Fruit fly (Drosophila melanogaster) whole organism, embryonic: ENCODE data around the gene Scgbeta.
A peak's percentile ranks its signal among the peaks of the same experiment; 100 is the strongest.

Source experiments
- Atf-2 ChIP-seq: fragments of 200-800 bp; sonication (Bioruptor generic); optimal IDR thresholded peaks from 2 replicates; lab custom pipeline; 2016; ENCODE audit warnings: missing biosample characterization, missing genetic modification characterization
- BEAF-32 ChIP-seq: fragments of 200-800 bp; sonication (Bioruptor generic); optimal IDR thresholded peaks from 3 replicates; lab custom pipeline; 2017; ENCODE audit warnings: missing biosample characterization, missing genetic modification characterization, mild to moderate bottlenecking, moderate library complexity, missing genetic modification reagents
- Bdp1 ChIP-seq: fragments of 200-800 bp; sonication (Bioruptor generic); optimal IDR thresholded peaks from 3 replicates; lab custom pipeline; 2016; ENCODE audit warnings: missing biosample characterization, missing genetic modification characterization
- CG10274 ChIP-seq: fragments of 200-800 bp; sonication (Bioruptor generic); optimal IDR thresholded peaks from 3 replicates; lab custom pipeline; 2017; ENCODE audit warnings: missing biosample characterization, mild to moderate bottlenecking, missing genetic modification characterization
- CG10366 ChIP-seq: fragments of 200-800 bp; sonication (Bioruptor generic); IDR thresholded peaks from 2 replicates; pipeline ENCODE4 v1.3.6; 2022; ENCODE audit warnings: missing biosample characterization, missing genetic modification characterization
- CG11398 ChIP-seq: fragments of 200-800 bp; sonication (Bioruptor generic); optimal IDR thresholded peaks from 2 replicates; lab custom pipeline; 2016; ENCODE audit warnings: missing biosample characterization, missing genetic modification characterization
- CG12659 ChIP-seq: fragments of 200-800 bp; sonication (Bioruptor generic); optimal IDR thresholded peaks from 3 replicates; lab custom pipeline; 2017; ENCODE audit warnings: mild to moderate bottlenecking, missing biosample characterization, missing genetic modification reagents, missing genetic modification characterization
- CG14710 ChIP-seq: fragments of 200-800 bp; sonication (Bioruptor generic); optimal IDR thresholded peaks from 3 replicates; lab custom pipeline; 2019; ENCODE audit warnings: missing biosample characterization, mild to moderate bottlenecking, missing genetic modification characterization, moderate library complexity
- CG1529 ChIP-seq: fragments of 200-800 bp; sonication (Bioruptor generic); optimal IDR thresholded peaks from 3 replicates; lab custom pipeline; 2018; ENCODE audit warnings: missing biosample characterization, missing genetic modification characterization
- CG15479 ChIP-seq: fragments of 200-800 bp; sonication (Bioruptor generic); optimal IDR thresholded peaks from 3 replicates; lab custom pipeline; 2019; ENCODE audit warnings: missing biosample characterization, mild to moderate bottlenecking, missing genetic modification characterization, moderate library complexity
- CG17186 ChIP-seq: fragments of 200-800 bp; sonication (Bioruptor generic); optimal IDR thresholded peaks from 3 replicates; lab custom pipeline; 2017; ENCODE audit warnings: missing biosample characterization, missing genetic modification reagents, missing genetic modification characterization
- CG17568 ChIP-seq: fragments of 200-800 bp; sonication (Bioruptor generic); optimal IDR thresholded peaks from 2 replicates; lab custom pipeline; 2018; ENCODE audit warnings: missing biosample characterization, mild to moderate bottlenecking, missing genetic modification characterization, moderate library complexity
- CG17829 ChIP-seq: fragments of 200-800 bp; optimal IDR thresholded peaks from 2 replicates; lab custom pipeline; 2019; ENCODE audit warnings: missing biosample characterization, mild to moderate bottlenecking, missing genetic modification characterization, moderate library complexity
- CG2199 ChIP-seq: fragments of 200-800 bp; sonication (Bioruptor generic); IDR thresholded peaks from 3 replicates; pipeline ENCODE4 v1.3.6; 2022; ENCODE audit warnings: missing biosample characterization, missing genetic modification characterization
- CG2678 ChIP-seq: fragments of 200-800 bp; sonication (Bioruptor generic); optimal IDR thresholded peaks from 3 replicates; lab custom pipeline; 2019; ENCODE audit warnings: missing biosample characterization, mild to moderate bottlenecking, missing genetic modification characterization, moderate library complexity
- CG31388 ChIP-seq: fragments of 200-800 bp; sonication (Bioruptor generic); optimal IDR thresholded peaks from 2 replicates; lab custom pipeline; 2016; ENCODE audit warnings: missing biosample characterization, missing genetic modification characterization
- CG3281 ChIP-seq: fragments of 200-800 bp; sonication (Bioruptor generic); optimal IDR thresholded peaks from 3 replicates; lab custom pipeline; 2017; ENCODE audit warnings: missing biosample characterization, mild to moderate bottlenecking, missing genetic modification characterization
- CG42726 ChIP-seq: fragments of 200-800 bp; sonication (Bioruptor generic); IDR thresholded peaks from 2 replicates; pipeline ENCODE4 v1.3.6; 2022; ENCODE audit warnings: missing biosample characterization, missing genetic modification characterization; ENCODE audit not compliant: partially characterized antibody
- CG4424 ChIP-seq: fragments of 200-800 bp; sonication (Bioruptor generic); optimal IDR thresholded peaks from 3 replicates; lab custom pipeline; 2016; ENCODE audit warnings: missing biosample characterization, missing genetic modification characterization
- CG6175 ChIP-seq: fragments of 200-800 bp; sonication (Bioruptor generic); IDR thresholded peaks from 3 replicates; pipeline ENCODE4 v1.3.6; 2022; ENCODE audit warnings: missing biosample characterization, missing genetic modification characterization
- CG6791 ChIP-seq: fragments of 200-800 bp; sonication (Bioruptor generic); IDR thresholded peaks from 3 replicates; pipeline ENCODE4 v1.3.6; 2022; ENCODE audit warnings: missing biosample characterization, missing genetic modification characterization; ENCODE audit not compliant: partially characterized antibody
- CG6854 ChIP-seq: fragments of 200-800 bp; sonication (Bioruptor generic); optimal IDR thresholded peaks from 3 replicates; lab custom pipeline; 2017; ENCODE audit warnings: missing biosample characterization, mild to moderate bottlenecking, missing genetic modification characterization
- CG7271 ChIP-seq: fragments of 200-800 bp; sonication (Bioruptor generic); optimal IDR thresholded peaks from 2 replicates; lab custom pipeline; 2018; ENCODE audit warnings: missing biosample characterization, mild to moderate bottlenecking, missing genetic modification characterization, moderate library complexity
- CG7357 ChIP-seq: fragments of 200-800 bp; sonication (Bioruptor generic); IDR thresholded peaks from 3 replicates; pipeline ENCODE4 v1.3.6; 2022; ENCODE audit warnings: missing biosample characterization, missing genetic modification characterization
- CG7786 ChIP-seq: fragments of 200-800 bp; sonication (Bioruptor generic); optimal IDR thresholded peaks from 2 replicates; lab custom pipeline; 2016; ENCODE audit warnings: missing biosample characterization, missing genetic modification characterization
- CG7987 ChIP-seq: fragments of 200-800 bp; sonication (Bioruptor generic); optimal IDR thresholded peaks from 2 replicates; lab custom pipeline; 2018; ENCODE audit warnings: missing biosample characterization, mild to moderate bottlenecking, missing genetic modification characterization, moderate library complexity
- D ChIP-seq, 2 experiments: fragments of 200-800 bp in 1 of 2; fragments of >200 bp in 1 of 2; sonication (Bioruptor generic) in 1 of 2; optimal IDR thresholded peaks; 2 replicates in 1 of 2; 3 replicates in 1 of 2; lab custom pipeline; 2017; ENCODE audit warnings: mild to moderate bottlenecking in 1 of 2, missing biosample characterization in 1 of 2, missing genetic modification characterization in 1 of 2, missing genetic modification reagents in 1 of 2
- Elba2 ChIP-seq: fragments of 200-800 bp; sonication (Bioruptor generic); optimal IDR thresholded peaks from 3 replicates; lab custom pipeline; 2016; ENCODE audit warnings: missing biosample characterization, missing genetic modification characterization
- Hey ChIP-seq: fragments of 200-800 bp; sonication (Bioruptor generic); optimal IDR thresholded peaks from 3 replicates; lab custom pipeline; 2018; ENCODE audit warnings: missing biosample characterization, mild to moderate bottlenecking, missing genetic modification characterization
- HmgZ ChIP-seq: fragments of 200-800 bp; sonication (Bioruptor generic); optimal IDR thresholded peaks from 2 replicates; lab custom pipeline; 2018; ENCODE audit warnings: missing biosample characterization, mild to moderate bottlenecking, missing genetic modification characterization
- Lim3 ChIP-seq: fragments of 200-800 bp; sonication (Bioruptor generic); IDR thresholded peaks from 2 replicates; pipeline ENCODE4 v1.3.6; 2022; ENCODE audit warnings: missing biosample characterization, missing genetic modification characterization
- MESR4 ChIP-seq: fragments of 200-800 bp; sonication (Bioruptor generic); optimal IDR thresholded peaks from 2 replicates; lab custom pipeline; 2018; ENCODE audit warnings: missing biosample characterization, mild to moderate bottlenecking, missing genetic modification characterization, moderate library complexity
- NFAT ChIP-seq: fragments of 200-800 bp; sonication (Bioruptor generic); IDR thresholded peaks from 2 replicates; pipeline ENCODE4 v1.3.6; 2022; ENCODE audit warnings: missing biosample characterization, missing genetic modification characterization
- Nf-YB ChIP-seq: fragments of 200-800 bp; sonication (Bioruptor generic); optimal IDR thresholded peaks from 3 replicates; lab custom pipeline; 2019; ENCODE audit warnings: missing biosample characterization, mild to moderate bottlenecking, missing genetic modification characterization, moderate library complexity
- Spps ChIP-seq: fragments of 200-800 bp; sonication (Bioruptor generic); optimal IDR thresholded peaks from 2 replicates; lab custom pipeline; 2018; ENCODE audit warnings: missing biosample characterization, mild to moderate bottlenecking, missing genetic modification characterization
- Sry-δ ChIP-seq: fragments of 200-800 bp; sonication (Bioruptor generic); optimal IDR thresholded peaks from 2 replicates; lab custom pipeline; 2016; ENCODE audit warnings: missing biosample characterization, missing genetic modification characterization
- Taf1 ChIP-seq: fragments of 200-800 bp; sonication (Bioruptor generic); IDR thresholded peaks from 2 replicates; pipeline ENCODE4 v1.3.6; 2022; ENCODE audit warnings: missing biosample characterization, missing genetic modification characterization
- ac ChIP-seq: fragments of 200-800 bp; sonication (Bioruptor generic); optimal IDR thresholded peaks from 3 replicates; lab custom pipeline; 2017; ENCODE audit warnings: missing biosample characterization, mild to moderate bottlenecking, missing genetic modification characterization
- cg ChIP-seq: fragments of 200-800 bp; sonication (Bioruptor generic); optimal IDR thresholded peaks from 3 replicates; lab custom pipeline; 2019; ENCODE audit warnings: missing biosample characterization, mild to moderate bottlenecking, missing genetic modification characterization, moderate library complexity
- corto ChIP-seq: fragments of 200-800 bp; sonication (Bioruptor generic); optimal IDR thresholded peaks from 2 replicates; lab custom pipeline; 2016; ENCODE audit warnings: missing biosample characterization, mild to moderate bottlenecking, missing genetic modification characterization, moderate library complexity
- dpn ChIP-seq, 2 experiments: fragments of 200-800 bp; sonication (Bioruptor generic); optimal IDR thresholded peaks; 3 replicates each; lab custom pipeline; 2016; ENCODE audit warnings: missing biosample characterization in 2 of 2, missing genetic modification characterization in 2 of 2
- eve ChIP-seq, 2 experiments: fragments of >200 bp; optimal IDR thresholded peaks; 2 replicates each; lab custom pipeline; 2017; ENCODE audit warnings: missing biosample characterization in 2 of 2, missing genetic modification characterization in 2 of 2
- ftz-f1 ChIP-seq: fragments of 200-800 bp; sonication (Bioruptor generic); optimal IDR thresholded peaks from 2 replicates; lab custom pipeline; 2016; ENCODE audit warnings: missing biosample characterization, missing genetic modification characterization
- gsb-n ChIP-seq: fragments of 200-800 bp; sonication (Bioruptor generic); optimal IDR thresholded peaks from 3 replicates; lab custom pipeline; 2018; ENCODE audit warnings: missing biosample characterization, mild to moderate bottlenecking, missing genetic modification characterization
- klu ChIP-seq: fragments of 200-800 bp; sonication (Bioruptor generic); IDR thresholded peaks from 2 replicates; pipeline ENCODE4 v1.3.6; 2022; ENCODE audit warnings: missing biosample characterization, missing genetic modification characterization
- pb ChIP-seq: fragments of 200-800 bp; sonication (Bioruptor generic); optimal IDR thresholded peaks from 3 replicates; lab custom pipeline; 2016; ENCODE audit warnings: missing biosample characterization, missing genetic modification characterization
- pum ChIP-seq: fragments of 200-800 bp; sonication (Bioruptor generic); optimal IDR thresholded peaks from 2 replicates; lab custom pipeline; 2016; ENCODE audit warnings: missing biosample characterization, missing genetic modification characterization
- row ChIP-seq: fragments of 200-800 bp; sonication (Bioruptor generic); IDR thresholded peaks from 3 replicates; pipeline ENCODE4 v1.3.6; 2022; ENCODE audit warnings: missing biosample characterization, missing genetic modification characterization
- twi ChIP-seq: fragments of 200-800 bp; optimal IDR thresholded peaks from 2 replicates; lab custom pipeline; 2019; ENCODE audit warnings: missing biosample characterization, mild to moderate bottlenecking, missing genetic modification characterization, moderate library complexity
- unc-4 ChIP-seq: fragments of 200-800 bp; sonication (Bioruptor generic); IDR thresholded peaks from 2 replicates; pipeline ENCODE4 v1.3.6; 2022; ENCODE audit warnings: missing biosample characterization, missing genetic modification characterization; ENCODE audit not compliant: partially characterized antibody
- wek ChIP-seq: fragments of 200-800 bp; sonication (Bioruptor generic); optimal IDR thresholded peaks from 3 replicates; lab custom pipeline; 2018; ENCODE audit warnings: missing biosample characterization, mild to moderate bottlenecking, missing genetic modification characterization, moderate library complexity
- wor ChIP-seq: fragments of 200-800 bp; sonication (Bioruptor generic); IDR thresholded peaks from 2 replicates; pipeline ENCODE4 v1.3.6; 2022; ENCODE audit warnings: missing biosample characterization, missing genetic modification characterization

Scgbeta gene

DNA sequence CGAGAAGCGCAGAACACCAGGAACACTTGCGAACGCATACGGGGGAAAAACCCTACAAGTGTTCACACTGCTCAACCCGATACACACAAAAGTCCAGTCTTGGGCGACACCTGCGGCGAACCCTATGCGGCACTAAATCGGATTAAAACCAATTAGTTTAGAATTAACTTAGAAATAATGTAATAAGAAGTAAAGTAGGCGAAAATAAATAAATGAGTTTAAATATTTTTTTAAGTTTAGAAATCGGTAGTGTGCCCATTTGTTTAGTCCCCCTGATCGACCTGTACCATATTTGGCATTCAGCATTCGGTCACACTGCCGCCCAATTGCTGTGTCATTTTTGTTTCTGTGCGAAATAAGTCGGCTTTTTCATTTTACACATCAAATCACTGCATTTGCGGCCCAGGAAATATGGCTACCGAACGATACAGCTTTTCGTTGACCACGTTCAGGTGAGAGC, 8.8 kb upstream of the Scgbeta start, which contains the start of gene Prosalpha2 (continued):
- TF ChIP-seq Spps (tag; lab: Kevin White, UChicago) (no peak), Hey (no peak), CG6175 (GFP tag; lab: Robert Waterston, UW) (no peak), CG6854 (GFP tag; lab: Kevin White, UChicago) (no peak), gsb-n (tag; lab: Kevin White, UChicago) (no peak), Sry-δ (GFP tag; lab: Kevin White, UChicago) (no peak), twi (tag; lab: Kevin White, UChicago) (no peak), klu (GFP tag; lab: Robert Waterston, UW) (no peak), CG11398 (GFP tag; lab: Kevin White, UChicago) (no peak), ftz-f1 (GFP tag; lab: Kevin White, UChicago) (no peak), Atf-2 (no peak), CG7786 (GFP tag; lab: Kevin White, UChicago) (no peak), CG15479 (GFP tag; lab: Kevin White, UChicago) (no peak), eve (GFP tag; optimal IDR thresholded peaks at IDR 0.05; lab: Kevin White, UChicago) (no peak), wek (GFP tag; lab: Kevin White, UChicago) (no peak), ac (no peak), CG6791 (GFP tag; lab: Robert Waterston, UW) (no peak), CG7357 (GFP tag; lab: Robert Waterston, UW) (peak; percentile 93), Bdp1 (GFP tag; lab: Kevin White, UChicago) (no peak), CG7987 (no peak), CG10274 (GFP tag; lab: Kevin White, UChicago) (no peak), CG42726 (no peak), CG17568 (no peak), cg (GFP tag; lab: Kevin White, UChicago) (no peak), CG2678 (tag; lab: Kevin White, UChicago) (no peak), pum (GFP tag; lab: Kevin White, UChicago) (no peak), dpn (GFP tag; optimal IDR thresholded peaks at IDR 0.05; lab: Kevin White, UChicago) (no peak), CG17829 (peak; percentile 33), D (optimal IDR thresholded peaks at IDR 0.05; lab: Kevin White, UChicago) (no peak), D (GFP tag; optimal IDR thresholded peaks at IDR 0.05; lab: Kevin White, UChicago) (no peak), corto (no peak), CG2199 (GFP tag; lab: Robert Waterston, UW) (no peak), unc-4 (GFP tag; lab: Robert Waterston, UW) (no peak), Lim3 (GFP tag; lab: Robert Waterston, UW) (no peak), CG4424 (GFP tag; lab: Kevin White, UChicago) (peak; percentile 3), CG3281 (GFP tag; lab: Kevin White, UChicago) (no peak)
- TF ChIP-seq, all 482 proteins: peak for 69

DNA sequence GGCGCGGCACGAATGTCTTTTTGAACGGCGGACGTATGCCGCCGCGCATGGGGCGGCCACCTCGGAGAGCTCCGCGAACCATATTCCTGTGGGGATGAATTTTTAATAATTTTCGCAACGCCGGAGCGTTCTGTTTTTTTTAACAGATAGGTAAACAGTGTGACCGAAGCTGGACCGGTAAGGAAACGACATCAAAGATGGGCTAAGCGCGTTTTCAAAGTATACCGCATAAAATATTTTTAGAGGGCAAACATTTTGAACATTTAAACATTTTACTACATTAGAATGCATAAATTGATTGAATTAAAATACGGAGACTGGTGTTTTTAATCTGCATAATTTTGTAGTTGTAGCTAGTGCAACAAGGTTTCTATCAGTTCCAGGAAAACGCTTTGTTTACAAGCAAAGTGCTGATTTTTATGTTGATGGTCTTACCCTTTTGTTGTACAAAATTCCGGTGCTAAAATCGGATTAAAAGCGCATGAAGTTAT, 6.9 kb upstream of the Scgbeta start, which contains the start of the genes CG5641 and CG5245:
Gene CG5641, minus strand, starts transcription at position 163 of the 491 bp plus-strand sequence.
Gene CG5245, plus strand, starts transcription at position 441 of the 491 bp plus-strand sequence.
- TF ChIP-seq NFAT (no peak), CG12659 (GFP tag; lab: Kevin White, UChicago) (peak; percentile 22), Taf1 (GFP tag; lab: Robert Waterston, UW) (no peak), CG1529 (no peak), CG10366 (no peak), CG17186 (GFP tag; lab: Kevin White, UChicago) (no peak), wor (GFP tag; lab: Robert Waterston, UW) (no peak), MESR4 (GFP tag; lab: Kevin White, UChicago) (peak; percentile 47), CG31388 (GFP tag; lab: Kevin White, UChicago) (no peak), Elba2 (no peak), CG14710 (tag; lab: Kevin White, UChicago) (peak; percentile 27), HmgZ (no peak), row (GFP tag; lab: Robert Waterston, UW) (peak; percentile 40; the same call in 2 of the 3 replicates), BEAF-32 (GFP tag; lab: Kevin White, UChicago) (peak; percentile 30), pb (GFP tag; lab: Kevin White, UChicago) (no peak), CG7271 (tag; lab: Kevin White, UChicago) (no peak), Nf-YB (no peak)
